Worm (Caenorhabditis elegans): ENCODE measurements around the gene fln-2.

Gene fln-2

DNA sequence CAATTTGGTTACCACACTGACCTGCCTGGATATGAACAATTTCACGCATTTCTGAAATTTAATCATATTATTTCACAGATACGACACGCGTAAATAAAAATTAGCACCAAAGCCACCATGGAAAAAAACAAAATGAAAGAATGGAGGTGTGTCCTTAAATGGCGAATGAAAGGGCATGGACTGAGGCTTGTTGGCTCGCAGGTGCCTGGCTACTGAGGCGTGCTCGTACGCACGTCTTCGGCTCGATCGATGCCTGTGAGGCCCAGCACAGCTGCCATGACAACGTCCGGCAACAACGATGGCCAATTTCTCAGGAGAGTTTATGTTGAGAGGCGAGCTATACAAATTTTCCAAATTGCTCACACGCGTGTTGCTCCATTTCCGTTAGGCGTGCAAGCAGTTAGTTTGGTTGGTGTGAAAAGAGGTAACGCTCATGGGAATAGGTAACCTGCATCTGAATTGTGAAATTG, 39.4 kb downstream of the fln-2 start, which contains the start of gene tbb-4:
TSS of gene tbb-4 (minus strand) at position 51 of the 470 bp plus-strand sequence.
- TF ChIP-seq fkh-10 (GFP tag; optimal IDR thresholded peaks at IDR 0.05): no peak
- TF ChIP-seq ceh-88 (GFP tag; IDR thresholded peaks at IDR 0.05): no peak
- peak; percentile 80 for TF ChIP-seq fkh-8 (tag; optimal IDR thresholded peaks at IDR 0.05)
- no peak for TF ChIP-seq lsy-2 (tag; optimal IDR thresholded peaks at IDR 0.05)

DNA sequence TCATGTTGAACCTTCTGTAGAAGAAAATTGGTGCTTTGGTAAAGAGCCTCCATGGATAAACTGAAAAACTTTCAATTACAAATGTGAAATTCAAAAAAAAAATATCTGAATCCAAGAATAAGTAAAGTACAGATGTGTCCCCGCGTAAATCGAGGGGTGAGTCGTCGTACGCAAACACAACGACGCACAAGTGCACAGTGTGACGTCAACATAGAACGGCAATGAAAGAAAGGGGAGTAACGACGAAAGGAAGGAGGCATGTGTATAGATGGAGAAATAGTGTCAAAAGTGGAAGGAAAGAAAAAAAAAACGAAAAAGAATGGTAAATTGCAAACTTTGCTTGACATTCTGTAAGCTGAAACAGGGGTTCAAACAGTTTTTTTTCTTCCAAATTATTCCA, 44.0 kb downstream of the fln-2 start, which contains the start of gene memb-1:
TSS of gene memb-1 (minus strand) at position 60 of the 400 bp plus-strand sequence.
- TF ChIP-seq hlh-17 (GFP tag; optimal IDR thresholded peaks at IDR 0.05; ENCODE audit: borderline replicate concordance) (no peak), nhr-237 (tag; optimal IDR thresholded peaks at IDR 0.05) (no peak), unc-98 (GFP tag; IDR thresholded peaks at IDR 0.05) (no peak), nhr-28 (tag; optimal IDR thresholded peaks at IDR 0.05) (no peak), unc-86 (tag; optimal IDR thresholded peaks at IDR 0.05) (peak; percentile 38), unc-130 (tag; optimal IDR thresholded peaks at IDR 0.05) (peak; percentile 20), unc-30 (tag; optimal IDR thresholded peaks at IDR 0.05) (no peak), fkh-10 (GFP tag; optimal IDR thresholded peaks at IDR 0.05) (no peak), grh-1 (GFP tag; IDR thresholded peaks at IDR 0.05) (no peak), lsy-2 (tag; optimal IDR thresholded peaks at IDR 0.05) (peak; percentile 56 to 63), F16B12.6 (tag; optimal IDR thresholded peaks at IDR 0.05) (peak; percentile 96), nhr-77 (tag; optimal IDR thresholded peaks at IDR 0.05) (peak; percentile 8), xbp-1 (tag; optimal IDR thresholded peaks at IDR 0.05) (peak; percentile 100), sup-37 (GFP tag; optimal IDR thresholded peaks at IDR 0.05) (no peak), nhr-76 (tag; optimal IDR thresholded peaks at IDR 0.05) (no peak), isw-1 (GFP tag; IDR thresholded peaks at IDR 0.05) (peak; percentile 8; the same call in 1 of the 2 replicates), lin-13 (GFP tag; optimal IDR thresholded peaks at IDR 0.05) (no peak), hpl-2 (GFP tag; optimal IDR thresholded peaks at IDR 0.05) (no peak), efl-1 (optimal IDR thresholded peaks at IDR 0.05) (peak; percentile 48 to 51), efl-1 (GFP tag; optimal IDR thresholded peaks at IDR 0.05 in 1 of 2) (peak; percentile 11 to 94), ceh-63 (GFP tag; optimal IDR thresholded peaks at IDR 0.05) (no peak), nhr-85 (tag) (peak; percentile 65), nhr-20 (tag; optimal IDR thresholded peaks at IDR 0.05) (peak; percentile 70), ceh-90 (tag; optimal IDR thresholded peaks at IDR 0.05) (no peak), pax-3 (tag; optimal IDR thresholded peaks at IDR 0.05) (no peak), ceh-82 (tag; optimal IDR thresholded peaks at IDR 0.05) (peak; percentile 43 to 60 (median 55)), vab-15 (tag; optimal IDR thresholded peaks at IDR 0.05) (no peak), C34B4.2 (tag; optimal IDR thresholded peaks at IDR 0.05) (no peak), ztf-11 (tag; optimal IDR thresholded peaks at IDR 0.05) (peak in 1 of 2 experiments; percentile 14), tbx-2 (tag; optimal IDR thresholded peaks at IDR 0.05) (peak; percentile 42), C16A3.4 (tag; optimal IDR thresholded peaks at IDR 0.05) (peak; percentile 66), jun-1 (tag; optimal IDR thresholded peaks at IDR 0.05) (peak; percentile 45), aha-1 (tag; optimal IDR thresholded peaks at IDR 0.05) (no peak), nhr-90 (tag; optimal IDR thresholded peaks at IDR 0.05; ENCODE audit: poor library complexity) (peak; percentile 63), dpl-1 (GFP tag; optimal IDR thresholded peaks at IDR 0.05) (peak in 2 of 3 experiments; percentile 43 to 50), nhr-71 (tag; optimal IDR thresholded peaks at IDR 0.05) (peak; percentile 69), lin-14 (GFP tag; optimal IDR thresholded peaks at IDR 0.05) (peak; percentile 84), mep-1 (tag; optimal IDR thresholded peaks at IDR 0.05) (peak; percentile 86), C04F5.9 (tag; optimal IDR thresholded peaks at IDR 0.05) (no peak), fkh-8 (tag; optimal IDR thresholded peaks at IDR 0.05) (peak; percentile 35), aly-2 (tag; optimal IDR thresholded peaks at IDR 0.05) (no peak), nhr-47 (tag; optimal IDR thresholded peaks at IDR 0.05) (peak; percentile 65), sptf-1 (tag; optimal IDR thresholded peaks at IDR 0.05) (no peak), sox-4 (tag; optimal IDR thresholded peaks at IDR 0.05) (no peak), zag-1 (tag; optimal IDR thresholded peaks at IDR 0.05) (no peak), skn-1 (tag; optimal IDR thresholded peaks at IDR 0.05) (peak; percentile 28), dsc-1 (tag; optimal IDR thresholded peaks at IDR 0.05) (peak; percentile 23), elt-3 (tag; optimal IDR thresholded peaks at IDR 0.05) (peak in 1 of 6 experiments; percentile 26), fos-1 (tag; optimal IDR thresholded peaks at IDR 0.05) (peak; percentile 45), mdl-1 (tag; optimal IDR thresholded peaks at IDR 0.05) (peak in 1 of 2 experiments; percentile 70)
